Fruit fly (Drosophila melanogaster) whole organism, embryonic: ENCODE data around the gene CG33127.
A peak's percentile ranks its signal among the peaks of the same experiment; 100 is the strongest.

ENCODE experiments used
- Antp ChIP-seq: fragments of 200-800 bp; sonication (Bioruptor generic); optimal IDR thresholded peaks from 3 replicates; lab custom pipeline; 2016; ENCODE audit warnings: missing biosample characterization, missing genetic modification characterization
- Bteb2 ChIP-seq: fragments of 200-800 bp; sonication (Bioruptor generic); optimal IDR thresholded peaks from 2 replicates; lab custom pipeline; 2016; ENCODE audit warnings: missing biosample characterization, missing genetic modification characterization
- CG1024 ChIP-seq: fragments of 200-800 bp; sonication (Bioruptor generic); IDR thresholded peaks from 2 replicates; pipeline ENCODE4 v1.3.6; 2022; ENCODE audit warnings: missing biosample characterization, missing genetic modification characterization
- CG10267 ChIP-seq: fragments of 200-800 bp; sonication (Bioruptor generic); optimal IDR thresholded peaks from 2 replicates; lab custom pipeline; 2018; ENCODE audit warnings: missing biosample characterization, mild to moderate bottlenecking, missing genetic modification characterization, moderate library complexity
- CG12659 ChIP-seq: fragments of 200-800 bp; sonication (Bioruptor generic); optimal IDR thresholded peaks from 3 replicates; lab custom pipeline; 2017; ENCODE audit warnings: mild to moderate bottlenecking, missing biosample characterization, missing genetic modification reagents, missing genetic modification characterization
- CG1529 ChIP-seq: fragments of 200-800 bp; sonication (Bioruptor generic); optimal IDR thresholded peaks from 3 replicates; lab custom pipeline; 2018; ENCODE audit warnings: missing biosample characterization, missing genetic modification characterization
- CG16813 ChIP-seq: fragments of 200-800 bp; sonication (Bioruptor generic); IDR thresholded peaks from 3 replicates; pipeline ENCODE4 v1.3.6; 2022; ENCODE audit warnings: missing biosample characterization, missing genetic modification characterization; ENCODE audit not compliant: partially characterized antibody
- CG16863 ChIP-seq: fragments of 200-800 bp; sonication (Bioruptor generic); optimal IDR thresholded peaks from 3 replicates; lab custom pipeline; 2016; ENCODE audit warnings: missing biosample characterization, missing genetic modification characterization
- CG30403 ChIP-seq: fragments of 200-800 bp; sonication (Bioruptor generic); optimal IDR thresholded peaks from 3 replicates; lab custom pipeline; 2016; ENCODE audit warnings: missing biosample characterization, missing genetic modification characterization
- CG42726 ChIP-seq: fragments of 200-800 bp; sonication (Bioruptor generic); IDR thresholded peaks from 2 replicates; pipeline ENCODE4 v1.3.6; 2022; ENCODE audit warnings: missing biosample characterization, missing genetic modification characterization; ENCODE audit not compliant: partially characterized antibody
- CG4328 ChIP-seq: fragments of 200-800 bp; sonication (Bioruptor generic); optimal IDR thresholded peaks from 3 replicates; lab custom pipeline; 2017; ENCODE audit warnings: missing biosample characterization, missing genetic modification reagents, missing genetic modification characterization
- CG4617 ChIP-seq: fragments of 200-800 bp; sonication (Bioruptor generic); optimal IDR thresholded peaks from 3 replicates; lab custom pipeline; 2016; ENCODE audit warnings: missing biosample characterization, missing genetic modification characterization, borderline replicate concordance
- CG4854 ChIP-seq: fragments of 200-800 bp; sonication (Bioruptor generic); optimal IDR thresholded peaks from 2 replicates; lab custom pipeline; 2016; ENCODE audit warnings: missing biosample characterization, missing genetic modification characterization, inconsistent platforms
- CG7987 ChIP-seq: fragments of 200-800 bp; sonication (Bioruptor generic); optimal IDR thresholded peaks from 2 replicates; lab custom pipeline; 2018; ENCODE audit warnings: missing biosample characterization, mild to moderate bottlenecking, missing genetic modification characterization, moderate library complexity
- CG8924 ChIP-seq: fragments of 200-800 bp; optimal IDR thresholded peaks from 3 replicates; lab custom pipeline; 2019; ENCODE audit warnings: missing biosample characterization, mild to moderate bottlenecking, missing genetic modification characterization, moderate library complexity
- CG9817 ChIP-seq: fragments of 200-800 bp; sonication (Bioruptor generic); optimal IDR thresholded peaks from 2 replicates; lab custom pipeline; 2018; ENCODE audit warnings: missing biosample characterization, mild to moderate bottlenecking, missing genetic modification characterization, moderate library complexity
- CoRest ChIP-seq: fragments of 200-800 bp; sonication (Bioruptor generic); optimal IDR thresholded peaks from 3 replicates; lab custom pipeline; 2018; ENCODE audit warnings: missing biosample characterization, mild to moderate bottlenecking, missing genetic modification characterization, moderate library complexity
- D ChIP-seq, 2 experiments: fragments of 200-800 bp in 1 of 2; fragments of >200 bp in 1 of 2; sonication (Bioruptor generic) in 1 of 2; optimal IDR thresholded peaks; 2 replicates in 1 of 2; 3 replicates in 1 of 2; lab custom pipeline; 2017; ENCODE audit warnings: mild to moderate bottlenecking in 1 of 2, missing biosample characterization in 1 of 2, missing genetic modification characterization in 1 of 2, missing genetic modification reagents in 1 of 2
- D19B ChIP-seq: fragments of 200-800 bp; sonication (Bioruptor generic); optimal IDR thresholded peaks from 2 replicates; lab custom pipeline; 2017; ENCODE audit warnings: missing biosample characterization, mild to moderate bottlenecking, missing genetic modification characterization
- Dref ChIP-seq: fragments of 200-800 bp; sonication (Bioruptor generic); IDR thresholded peaks from 2 replicates; pipeline ENCODE4 v1.3.6; 2022; ENCODE audit warnings: missing biosample characterization, missing genetic modification characterization
- HLHmδ ChIP-seq: fragments of 200-800 bp; sonication (Bioruptor generic); optimal IDR thresholded peaks from 2 replicates; lab custom pipeline; 2018; ENCODE audit warnings: missing biosample characterization, mild to moderate bottlenecking, missing genetic modification characterization, moderate library complexity
- Hand ChIP-seq: fragments of 200-800 bp; sonication (Bioruptor generic); optimal IDR thresholded peaks from 2 replicates; lab custom pipeline; 2017; ENCODE audit warnings: mild to moderate bottlenecking, missing biosample characterization, missing genetic modification reagents, missing genetic modification characterization
- Hr3 ChIP-seq: fragments of 200-800 bp; sonication (Bioruptor generic); optimal IDR thresholded peaks from 3 replicates; lab custom pipeline; 2016; ENCODE audit warnings: missing biosample characterization, missing genetic modification characterization
- MTF-1 ChIP-seq: fragments of 200-800 bp; sonication (Bioruptor generic); optimal IDR thresholded peaks from 2 replicates; lab custom pipeline; 2018; ENCODE audit warnings: missing biosample characterization, mild to moderate bottlenecking, missing genetic modification characterization, borderline replicate concordance
- Oaz ChIP-seq: fragments of 200-800 bp; sonication (Bioruptor generic); IDR thresholded peaks from 2 replicates; pipeline ENCODE4 v1.3.6; 2022; ENCODE audit warnings: missing biosample characterization, missing genetic modification characterization
- Rfx ChIP-seq: fragments of 200-800 bp; sonication (Bioruptor generic); IDR thresholded peaks from 2 replicates; pipeline ENCODE4 v1.3.6; 2022; ENCODE audit warnings: missing biosample characterization, missing genetic modification characterization
- Six4 ChIP-seq: fragments of 200-800 bp; sonication (Bioruptor generic); optimal IDR thresholded peaks from 2 replicates; lab custom pipeline; 2016; ENCODE audit warnings: missing biosample characterization, missing genetic modification characterization
- Ssrp ChIP-seq: fragments of 200-800 bp; sonication (Bioruptor generic); optimal IDR thresholded peaks from 2 replicates; lab custom pipeline; 2018; ENCODE audit warnings: missing biosample characterization, mild to moderate bottlenecking, missing genetic modification characterization, moderate library complexity
- az2 ChIP-seq: fragments of 200-800 bp; sonication (Bioruptor generic); optimal IDR thresholded peaks from 3 replicates; lab custom pipeline; 2016; ENCODE audit warnings: missing biosample characterization, missing genetic modification characterization
- bbx ChIP-seq: fragments of 200-800 bp; sonication (Bioruptor generic); IDR thresholded peaks from 2 replicates; pipeline ENCODE4 v1.3.6; 2022; ENCODE audit warnings: missing biosample characterization, missing genetic modification characterization; ENCODE audit not compliant: partially characterized antibody
- bcd ChIP-seq: fragments of 200-800 bp; sonication (Bioruptor generic); optimal IDR thresholded peaks from 2 replicates; lab custom pipeline; 2017; ENCODE audit warnings: missing biosample characterization, mild to moderate bottlenecking, missing genetic modification characterization
- cas ChIP-seq: fragments of 200-800 bp; sonication (Bioruptor generic); IDR thresholded peaks from 2 replicates; pipeline ENCODE4 v1.3.6; 2022; ENCODE audit warnings: missing biosample characterization, missing genetic modification characterization
- corto ChIP-seq: fragments of 200-800 bp; sonication (Bioruptor generic); optimal IDR thresholded peaks from 2 replicates; lab custom pipeline; 2016; ENCODE audit warnings: missing biosample characterization, mild to moderate bottlenecking, missing genetic modification characterization, moderate library complexity
- gem ChIP-seq: fragments of 200-800 bp; sonication (Bioruptor generic); optimal IDR thresholded peaks from 2 replicates; lab custom pipeline; 2019; ENCODE audit warnings: missing biosample characterization, mild to moderate bottlenecking, missing genetic modification characterization, moderate library complexity
- hbn ChIP-seq: fragments of 200-800 bp; sonication (Bioruptor generic); IDR thresholded peaks from 2 replicates; pipeline ENCODE4 v1.3.6; 2022; ENCODE audit warnings: missing biosample characterization, missing genetic modification characterization; ENCODE audit not compliant: partially characterized antibody
- kay ChIP-seq: fragments of 200-800 bp; sonication (Bioruptor generic); optimal IDR thresholded peaks from 2 replicates; lab custom pipeline; 2016; ENCODE audit warnings: missing biosample characterization, missing genetic modification characterization
- luna ChIP-seq: fragments of 200-800 bp; sonication (Bioruptor generic); optimal IDR thresholded peaks from 2 replicates; lab custom pipeline; 2016; ENCODE audit warnings: missing biosample characterization, missing genetic modification characterization
- nau ChIP-seq: fragments of 200-800 bp; sonication (Bioruptor generic); optimal IDR thresholded peaks from 3 replicates; lab custom pipeline; 2017; ENCODE audit warnings: missing biosample characterization, mild to moderate bottlenecking, missing genetic modification characterization, missing genetic modification reagents
- pfk ChIP-seq: fragments of 200-800 bp; sonication (Bioruptor generic); optimal IDR thresholded peaks from 2 replicates; lab custom pipeline; 2018; ENCODE audit warnings: missing biosample characterization, mild to moderate bottlenecking, missing genetic modification characterization, moderate library complexity
- pita ChIP-seq: fragments of 200-800 bp; sonication (Bioruptor generic); optimal IDR thresholded peaks from 2 replicates; lab custom pipeline; 2017; ENCODE audit warnings: missing biosample characterization, mild to moderate bottlenecking, missing genetic modification characterization
- shn ChIP-seq: fragments of 200-800 bp; sonication (Bioruptor generic); optimal IDR thresholded peaks from 3 replicates; lab custom pipeline; 2016; ENCODE audit warnings: missing biosample characterization, missing genetic modification characterization
- sima ChIP-seq: fragments of 200-800 bp; sonication (Bioruptor generic); optimal IDR thresholded peaks from 2 replicates; lab custom pipeline; 2016; ENCODE audit warnings: missing biosample characterization, missing genetic modification characterization
- tx ChIP-seq: fragments of 200-800 bp; sonication (Bioruptor generic); optimal IDR thresholded peaks from 2 replicates; lab custom pipeline; 2016; ENCODE audit warnings: missing biosample characterization, missing genetic modification characterization
- vnd ChIP-seq: fragments of 200-800 bp; sonication (Bioruptor generic); IDR thresholded peaks from 3 replicates; pipeline ENCODE4 v1.3.6; 2022; ENCODE audit warnings: missing biosample characterization, missing genetic modification characterization; ENCODE audit not compliant: partially characterized antibody
- zen ChIP-seq: fragments of 200-800 bp; sonication (Bioruptor generic); optimal IDR thresholded peaks from 3 replicates; lab custom pipeline; 2018; ENCODE audit warnings: missing biosample characterization, mild to moderate bottlenecking, missing genetic modification characterization, moderate library complexity
- zf30C ChIP-seq: fragments of 200-800 bp; sonication (Bioruptor generic); optimal IDR thresholded peaks from 3 replicates; lab custom pipeline; 2018; ENCODE audit warnings: missing biosample characterization, mild to moderate bottlenecking, missing genetic modification characterization
- zfh2 ChIP-seq: fragments of 200-800 bp; sonication (Bioruptor generic); optimal IDR thresholded peaks from 2 replicates; lab custom pipeline; 2016; ENCODE audit warnings: missing biosample characterization, missing genetic modification characterization

CG33127 gene

dm6 chr2L:294452-295362, 27.2 kb upstream of the CG33127 start, which contains the start of the genes U2af38 and Stip1 (continued):
- TF ChIP-seq pita (peak; percentile 76), pfk (GFP tag; lab: Kevin White, UChicago) (peak; percentile 13), CG4854 (no peak), D (optimal IDR thresholded peaks at IDR 0.05; lab: Kevin White, UChicago) (no peak), D (GFP tag; optimal IDR thresholded peaks at IDR 0.05; lab: Kevin White, UChicago) (no peak), gem (tag; lab: Kevin White, UChicago) (peak; percentile 50), MTF-1 (no peak), bbx (GFP tag; lab: Robert Waterston, UW) (peak; percentile 66), Ssrp (tag; lab: Kevin White, UChicago) (no peak), cas (GFP tag; lab: Robert Waterston, UW) (no peak), Hand (no peak), CG9817 (peak; percentile 10), zf30C (no peak), Oaz (GFP tag; lab: Robert Waterston, UW) (no peak), CG4328 (peak; percentile 24), Six4 (no peak), CG12659 (peak; percentile 37), CG42726 (GFP tag; lab: Robert Waterston, UW) (0 out of 2 replicates have a peak, but pooled peaks have one; percentile 16), sima (no peak), CG10267 (tag; lab: Kevin White, UChicago) (peak; percentile 85), tx (GFP tag; lab: Kevin White, UChicago) (no peak), Hr3 (GFP tag; lab: Kevin White, UChicago) (peak; percentile 8), kay (GFP tag; lab: Kevin White, UChicago) (no peak), az2 (GFP tag; lab: Kevin White, UChicago) (peak; percentile 1), CG4617 (GFP tag; lab: Kevin White, UChicago) (peak; percentile 51), zen (tag; lab: Kevin White, UChicago) (no peak), CoRest (tag; lab: Kevin White, UChicago) (peak; percentile 29), Dref (peak; percentile 79), CG1024 (GFP tag; lab: Robert Waterston, UW) (no peak), Antp (GFP tag; lab: Kevin White, UChicago) (peak; percentile 26), shn (GFP tag; lab: Kevin White, UChicago) (no peak), HLHmδ (GFP tag; lab: Kevin White, UChicago) (no peak), hbn (GFP tag; lab: Robert Waterston, UW) (peak; percentile 72), CG8924 (tag; lab: Kevin White, UChicago) (peak; percentile 47), zfh2 (GFP tag; lab: Kevin White, UChicago) (peak; percentile 6), CG30403 (GFP tag; lab: Kevin White, UChicago) (peak; percentile 28), CG7987 (GFP tag; lab: Kevin White, UChicago) (no peak), luna (GFP tag; lab: Kevin White, UChicago) (no peak), bcd (GFP tag; lab: Kevin White, UChicago) (no peak), Bteb2 (GFP tag; lab: Kevin White, UChicago) (no peak), D19B (GFP tag; lab: Kevin White, UChicago) (no peak), Rfx (GFP tag; lab: Robert Waterston, UW) (peak; percentile 38), CG16863 (GFP tag; lab: Kevin White, UChicago) (no peak), CG1529 (GFP tag; lab: Kevin White, UChicago) (no peak), corto (GFP tag; lab: Kevin White, UChicago) (no peak), CG16813 (GFP tag; lab: Robert Waterston, UW) (peak; percentile 70), nau (no peak), vnd (GFP tag; lab: Robert Waterston, UW) (peak; percentile 58; the same call in 1 of the 3 replicates)
